Fruit fly (Drosophila melanogaster) whole organism, embryonic: ENCODE data around the gene bin.
A peak's percentile ranks its signal among the peaks of the same experiment; 100 is the strongest.

Source experiments
- Blimp-1 ChIP-seq: fragments of 200-800 bp; sonication (Bioruptor generic); optimal IDR thresholded peaks from 3 replicates; lab custom pipeline; 2018; ENCODE audit warnings: missing biosample characterization, missing genetic modification characterization, mild to moderate bottlenecking, moderate library complexity, missing genetic modification reagents
- CG10565 ChIP-seq: fragments of 200-800 bp; sonication (Bioruptor generic); optimal IDR thresholded peaks from 3 replicates; lab custom pipeline; 2016; ENCODE audit warnings: missing biosample characterization, mild to moderate bottlenecking, missing genetic modification characterization
- CG10959 ChIP-seq: fragments of 200-800 bp; sonication (Bioruptor generic); IDR thresholded peaks from 2 replicates; pipeline ENCODE4 v1.3.6; 2022; ENCODE audit warnings: missing biosample characterization, missing genetic modification characterization
- CG11723 ChIP-seq: fragments of 200-800 bp; sonication (Bioruptor generic); optimal IDR thresholded peaks from 2 replicates; lab custom pipeline; 2017; ENCODE audit warnings: missing biosample characterization, mild to moderate bottlenecking, missing genetic modification characterization
- CG12104 ChIP-seq: fragments of 200-800 bp; sonication (Bioruptor generic); optimal IDR thresholded peaks from 3 replicates; lab custom pipeline; 2016; ENCODE audit warnings: missing biosample characterization, missing genetic modification characterization
- CG1603 ChIP-seq: fragments of 200-800 bp; sonication (Bioruptor generic); optimal IDR thresholded peaks from 2 replicates; lab custom pipeline; 2019; ENCODE audit warnings: missing biosample characterization, mild to moderate bottlenecking, missing genetic modification characterization, moderate library complexity
- CG17186 ChIP-seq: fragments of 200-800 bp; sonication (Bioruptor generic); optimal IDR thresholded peaks from 3 replicates; lab custom pipeline; 2017; ENCODE audit warnings: missing biosample characterization, missing genetic modification reagents, missing genetic modification characterization
- CG17385 ChIP-seq: fragments of 200-800 bp; sonication (Bioruptor generic); optimal IDR thresholded peaks from 3 replicates; lab custom pipeline; 2018; ENCODE audit warnings: missing biosample characterization, mild to moderate bottlenecking, missing genetic modification characterization
- CG17912 ChIP-seq: fragments of 200-800 bp; sonication (Bioruptor generic); optimal IDR thresholded peaks from 2 replicates; lab custom pipeline; 2018; ENCODE audit warnings: missing biosample characterization, mild to moderate bottlenecking, missing genetic modification characterization
- CG2712 ChIP-seq: fragments of 200-800 bp; optimal IDR thresholded peaks from 3 replicates; lab custom pipeline; 2019; ENCODE audit warnings: missing biosample characterization, mild to moderate bottlenecking, missing genetic modification characterization, moderate library complexity
- CG3995 ChIP-seq: fragments of 200-800 bp; sonication (Bioruptor generic); optimal IDR thresholded peaks from 3 replicates; lab custom pipeline; 2016; ENCODE audit warnings: missing biosample characterization, missing genetic modification characterization
- CG4328 ChIP-seq: fragments of 200-800 bp; sonication (Bioruptor generic); optimal IDR thresholded peaks from 3 replicates; lab custom pipeline; 2017; ENCODE audit warnings: missing biosample characterization, missing genetic modification reagents, missing genetic modification characterization
- CG4360 ChIP-seq: fragments of 200-800 bp; sonication (Bioruptor generic); IDR thresholded peaks from 2 replicates; pipeline ENCODE4 v1.3.6; 2022; ENCODE audit warnings: missing biosample characterization, missing genetic modification characterization
- CG6689 ChIP-seq: fragments of 200-800 bp; sonication (Bioruptor generic); IDR thresholded peaks from 2 replicates; pipeline ENCODE4 v1.3.6; 2022; ENCODE audit warnings: missing biosample characterization, missing genetic modification characterization
- CG7357 ChIP-seq: fragments of 200-800 bp; sonication (Bioruptor generic); IDR thresholded peaks from 3 replicates; pipeline ENCODE4 v1.3.6; 2022; ENCODE audit warnings: missing biosample characterization, missing genetic modification characterization
- CG9727 ChIP-seq: fragments of 200-800 bp; sonication (Bioruptor generic); optimal IDR thresholded peaks from 3 replicates; lab custom pipeline; 2017; ENCODE audit warnings: missing biosample characterization, mild to moderate bottlenecking, missing genetic modification characterization
- CHES-1-like ChIP-seq: fragments of 200-800 bp; sonication (Bioruptor generic); optimal IDR thresholded peaks from 2 replicates; lab custom pipeline; 2016; ENCODE audit warnings: missing biosample characterization, missing genetic modification characterization
- Chrac-16 ChIP-seq: fragments of 200-800 bp; sonication (Bioruptor generic); optimal IDR thresholded peaks from 3 replicates; lab custom pipeline; 2016; ENCODE audit warnings: missing biosample characterization, missing genetic modification characterization
- CkIIα-i1 ChIP-seq: fragments of 200-800 bp; sonication (Bioruptor generic); IDR thresholded peaks from 2 replicates; pipeline ENCODE4 v1.3.6; 2022; ENCODE audit warnings: missing biosample characterization, missing genetic modification characterization
- Deaf1 ChIP-seq: fragments of 200-800 bp; optimal IDR thresholded peaks from 3 replicates; lab custom pipeline; 2019; ENCODE audit warnings: missing biosample characterization, mild to moderate bottlenecking, missing genetic modification characterization, moderate library complexity
- Dfd ChIP-seq, 2 experiments: fragments of >200 bp; optimal IDR thresholded peaks; 2 replicates each; lab custom pipeline; 2017; ENCODE audit warnings: missing biosample characterization in 2 of 2, missing genetic modification characterization in 2 of 2
- Dll ChIP-seq: fragments of 200-800 bp; sonication (Bioruptor generic); IDR thresholded peaks from 4 replicates; pipeline ENCODE4 v1.3.6; 2022; ENCODE audit warnings: missing biosample characterization, missing genetic modification characterization; ENCODE audit not compliant: partially characterized antibody
- Dp ChIP-seq: fragments of 200-800 bp; sonication (Bioruptor generic); optimal IDR thresholded peaks from 2 replicates; lab custom pipeline; 2018; ENCODE audit warnings: missing biosample characterization, mild to moderate bottlenecking, missing genetic modification characterization, moderate library complexity
- Drgx ChIP-seq: fragments of 200-800 bp; sonication (Bioruptor generic); IDR thresholded peaks from 2 replicates; pipeline ENCODE4 v1.3.6; 2022; ENCODE audit warnings: missing biosample characterization, missing genetic modification characterization
- Fer2 ChIP-seq: fragments of 200-800 bp; sonication (Bioruptor generic); optimal IDR thresholded peaks from 2 replicates; lab custom pipeline; 2018; ENCODE audit warnings: missing biosample characterization, mild to moderate bottlenecking, missing genetic modification characterization, moderate library complexity
- Fer3 ChIP-seq: fragments of 200-800 bp; sonication (Bioruptor generic); optimal IDR thresholded peaks from 2 replicates; lab custom pipeline; 2018; ENCODE audit warnings: missing biosample characterization, mild to moderate bottlenecking, missing genetic modification characterization, moderate library complexity
- GATAe ChIP-seq: fragments of 200-800 bp; sonication (Bioruptor generic); conservative IDR thresholded peaks from 2 replicates; pipeline ENCODE4 v1.3.6; 2022; ENCODE audit warnings: missing biosample characterization, missing genetic modification characterization
- HmgZ ChIP-seq: fragments of 200-800 bp; sonication (Bioruptor generic); optimal IDR thresholded peaks from 2 replicates; lab custom pipeline; 2018; ENCODE audit warnings: missing biosample characterization, mild to moderate bottlenecking, missing genetic modification characterization
- Hr3 ChIP-seq: fragments of 200-800 bp; sonication (Bioruptor generic); optimal IDR thresholded peaks from 3 replicates; lab custom pipeline; 2016; ENCODE audit warnings: missing biosample characterization, missing genetic modification characterization
- Hr51 ChIP-seq, 2 experiments: fragments of 200-800 bp; sonication (Bioruptor generic); optimal IDR thresholded peaks; 2 replicates in 1 of 2; 3 replicates in 1 of 2; lab custom pipeline; 2016 to 2018; ENCODE audit warnings: missing biosample characterization in 2 of 2, missing genetic modification characterization in 2 of 2, mild to moderate bottlenecking in 1 of 2, moderate library complexity in 1 of 2
- Hr78 ChIP-seq, 2 experiments: fragments of 200-800 bp in 1 of 2; fragments of >200 bp in 1 of 2; sonication (Bioruptor generic) in 1 of 2; optimal IDR thresholded peaks; 2 replicates each; lab custom pipeline; 2017 to 2019; ENCODE audit warnings: missing biosample characterization in 2 of 2, missing genetic modification characterization in 2 of 2, mild to moderate bottlenecking in 1 of 2, moderate library complexity in 1 of 2
- Mes4 ChIP-seq: fragments of 200-800 bp; sonication (Bioruptor generic); optimal IDR thresholded peaks from 2 replicates; lab custom pipeline; 2016; ENCODE audit warnings: missing biosample characterization, missing genetic modification characterization
- NK7.1 ChIP-seq: fragments of 200-800 bp; sonication (Bioruptor generic); optimal IDR thresholded peaks from 3 replicates; lab custom pipeline; 2016; ENCODE audit warnings: missing biosample characterization, missing genetic modification characterization
- Optix ChIP-seq: fragments of 200-800 bp; sonication (Bioruptor generic); IDR thresholded peaks from 3 replicates; pipeline ENCODE4 v1.3.6; 2022; ENCODE audit warnings: missing biosample characterization, missing genetic modification characterization
- Stat92E ChIP-seq, 3 experiments: fragments of >200 bp in 2 of 3; fragments of 200-800 bp in 1 of 3; sonication (Bioruptor generic) in 1 of 3; optimal IDR thresholded peaks; 2 replicates each; lab custom pipeline; 2017 to 2019; ENCODE audit warnings: missing biosample characterization in 3 of 3, missing genetic modification characterization in 3 of 3, mild to moderate bottlenecking in 1 of 3, moderate library complexity in 1 of 3
- Trl ChIP-seq, 3 experiments: fragments of >200 bp in 2 of 3; fragments of 200-800 bp in 1 of 3; sonication (Bioruptor generic) in 1 of 3; optimal IDR thresholded peaks; 2 replicates in 1 of 3; 3 replicates in 2 of 3; lab custom pipeline; 2016 to 2017; ENCODE audit warnings: missing biosample characterization in 1 of 3, missing genetic modification characterization in 1 of 3
- ab ChIP-seq: fragments of 200-800 bp; sonication (Bioruptor generic); optimal IDR thresholded peaks from 2 replicates; lab custom pipeline; 2016; ENCODE audit warnings: missing biosample characterization, missing genetic modification characterization
- amos ChIP-seq: fragments of 200-800 bp; sonication (Bioruptor generic); IDR thresholded peaks from 2 replicates; pipeline ENCODE4 v1.3.6; 2022; ENCODE audit warnings: missing biosample characterization, missing genetic modification characterization; ENCODE audit not compliant: partially characterized antibody
- chif ChIP-seq, 2 experiments: fragments of 200-800 bp; sonication (Bioruptor generic); optimal IDR thresholded peaks; 3 replicates each; lab custom pipeline; 2016; ENCODE audit warnings: missing biosample characterization in 2 of 2, missing genetic modification characterization in 2 of 2
- ems ChIP-seq: fragments of 200-800 bp; sonication (Bioruptor generic); optimal IDR thresholded peaks from 3 replicates; lab custom pipeline; 2016; ENCODE audit warnings: missing biosample characterization, missing genetic modification characterization
- gsb-n ChIP-seq: fragments of 200-800 bp; sonication (Bioruptor generic); optimal IDR thresholded peaks from 3 replicates; lab custom pipeline; 2018; ENCODE audit warnings: missing biosample characterization, mild to moderate bottlenecking, missing genetic modification characterization
- inv ChIP-seq: fragments of 200-800 bp; sonication (Bioruptor generic); IDR thresholded peaks from 2 replicates; pipeline ENCODE4 v1.3.6; 2022; ENCODE audit warnings: missing biosample characterization, missing genetic modification characterization; ENCODE audit not compliant: partially characterized antibody
- lbe ChIP-seq: fragments of 200-800 bp; sonication (Bioruptor generic); optimal IDR thresholded peaks from 2 replicates; lab custom pipeline; 2016; ENCODE audit warnings: missing biosample characterization, mild to moderate bottlenecking, missing genetic modification characterization
- psq ChIP-seq: fragments of 200-800 bp; sonication (Bioruptor generic); optimal IDR thresholded peaks from 2 replicates; lab custom pipeline; 2017; ENCODE audit warnings: missing biosample characterization, missing genetic modification characterization
- pum ChIP-seq: fragments of 200-800 bp; sonication (Bioruptor generic); optimal IDR thresholded peaks from 2 replicates; lab custom pipeline; 2016; ENCODE audit warnings: missing biosample characterization, missing genetic modification characterization
- sc ChIP-seq, 3 experiments: fragments of >200 bp in 2 of 3; fragments of 200-800 bp in 1 of 3; sonication (Bioruptor generic) in 1 of 3; optimal IDR thresholded peaks; 2 replicates in 2 of 3; 3 replicates in 1 of 3; lab custom pipeline; 2017; ENCODE audit warnings: mild to moderate bottlenecking in 1 of 3, missing biosample characterization in 1 of 3, missing genetic modification characterization in 1 of 3, missing genetic modification reagents in 1 of 3
- seq ChIP-seq: fragments of 200-800 bp; sonication (Bioruptor generic); IDR thresholded peaks from 2 replicates; pipeline ENCODE4 v1.3.6; 2022; ENCODE audit warnings: missing biosample characterization, missing genetic modification characterization
- slou ChIP-seq: fragments of 200-800 bp; sonication (Bioruptor generic); optimal IDR thresholded peaks from 3 replicates; lab custom pipeline; 2016; ENCODE audit warnings: missing biosample characterization, missing genetic modification characterization
- stwl ChIP-seq: fragments of 200-800 bp; sonication (Bioruptor generic); optimal IDR thresholded peaks from 3 replicates; lab custom pipeline; 2018; ENCODE audit warnings: missing biosample characterization, mild to moderate bottlenecking, missing genetic modification characterization, moderate library complexity

The bin gene

DNA sequence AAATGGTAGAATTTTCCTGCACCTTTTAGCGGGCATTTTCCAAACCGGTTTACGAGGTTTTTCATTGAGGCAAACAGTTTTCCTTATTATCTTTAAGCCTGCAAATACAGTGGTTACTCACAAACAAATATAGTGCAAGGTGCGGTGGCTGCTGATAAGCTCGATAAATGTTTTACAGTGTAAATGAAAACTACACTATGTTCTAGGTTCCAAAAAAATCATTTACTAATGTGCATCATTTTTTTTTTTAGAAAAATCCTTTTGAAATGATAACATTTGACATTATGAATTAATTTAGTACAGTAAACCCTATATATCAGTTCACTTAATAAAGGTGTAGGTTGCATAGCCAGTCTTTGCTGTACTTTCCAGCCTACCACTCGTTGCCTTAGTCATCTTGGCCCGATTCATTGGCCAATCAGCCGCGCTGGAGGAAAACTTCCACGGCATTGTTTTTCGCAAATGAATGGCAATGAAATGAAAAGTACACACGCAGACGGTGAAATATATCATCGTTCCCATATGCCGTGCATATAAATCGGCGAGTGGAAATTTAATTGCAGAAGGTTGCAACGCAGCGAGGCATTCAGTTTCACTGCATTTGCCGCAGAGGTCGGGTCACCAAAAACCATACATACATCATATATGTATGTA, 12.3 kb upstream of the bin start (continued):
- TF ChIP-seq CG17385 (GFP tag; lab: Kevin White, UChicago) (no peak), lbe (GFP tag; lab: Kevin White, UChicago) (no peak), stwl (tag; lab: Kevin White, UChicago) (no peak), slou (GFP tag; lab: Kevin White, UChicago) (no peak), NK7.1 (GFP tag; lab: Kevin White, UChicago) (no peak), Fer2 (tag; lab: Kevin White, UChicago) (no peak), CG6689 (GFP tag; lab: Robert Waterston, UW) (peak; percentile 27; the same call in 1 of the 2 replicates), gsb-n (tag; lab: Kevin White, UChicago) (no peak), Drgx (peak; percentile 68), Optix (GFP tag; lab: Robert Waterston, UW) (no peak), Hr3 (no peak), Chrac-16 (GFP tag; lab: Kevin White, UChicago) (peak; percentile 31), Hr78 (GFP tag; optimal IDR thresholded peaks at IDR 0.05; lab: Kevin White, UChicago) (peak in 1 of 2 experiments; percentile 12), chif (GFP tag; optimal IDR thresholded peaks at IDR 0.05; lab: Kevin White, UChicago) (no peak), CHES-1-like (no peak), CG17912 (GFP tag; lab: Kevin White, UChicago) (no peak), pum (GFP tag; lab: Kevin White, UChicago) (no peak), inv (GFP tag; lab: Robert Waterston, UW) (no peak), amos (GFP tag; lab: Robert Waterston, UW) (no peak), CG11723 (no peak), CG4328 (GFP tag; lab: Kevin White, UChicago) (no peak), seq (GFP tag; lab: Robert Waterston, UW) (no peak), ab (GFP tag; lab: Kevin White, UChicago) (no peak), CG7357 (GFP tag; lab: Robert Waterston, UW) (no peak), CG2712 (tag; lab: Kevin White, UChicago) (peak; percentile 28), Hr51 (GFP tag; optimal IDR thresholded peaks at IDR 0.05; lab: Kevin White, UChicago) (peak in 1 of 2 experiments; percentile 20), CG17186 (GFP tag; lab: Kevin White, UChicago) (no peak), CG4360 (GFP tag; lab: Robert Waterston, UW) (no peak), Trl (optimal IDR thresholded peaks at IDR 0.05; lab: Kevin White, UChicago) (no peak), Trl (GFP tag; optimal IDR thresholded peaks at IDR 0.05; lab: Kevin White, UChicago) (no peak), HmgZ (tag; lab: Kevin White, UChicago) (no peak), Dp (no peak), CG3995 (GFP tag; lab: Kevin White, UChicago) (no peak), Fer3 (no peak), GATAe (GFP tag; lab: Robert Waterston, UW) (no peak), Mes4 (GFP tag; lab: Kevin White, UChicago) (no peak), CG9727 (GFP tag; lab: Kevin White, UChicago) (no peak), Dll (GFP tag; lab: Robert Waterston, UW) (no peak), CkIIα-i1 (GFP tag; lab: Robert Waterston, UW) (no peak), CG12104 (no peak), ems (GFP tag; lab: Kevin White, UChicago) (no peak), sc (optimal IDR thresholded peaks at IDR 0.05; lab: Kevin White, UChicago) (no peak), sc (GFP tag; optimal IDR thresholded peaks at IDR 0.05; lab: Kevin White, UChicago) (no peak), Blimp-1 (no peak), CG1603 (tag; lab: Kevin White, UChicago) (no peak), Dfd (GFP tag; optimal IDR thresholded peaks at IDR 0.05; lab: Kevin White, UChicago) (no peak), psq (GFP tag; lab: Kevin White, UChicago) (no peak), Stat92E (GFP tag; optimal IDR thresholded peaks at IDR 0.05; lab: Kevin White, UChicago) (no peak), Deaf1 (tag; lab: Kevin White, UChicago) (no peak), CG10565 (GFP tag; lab: Kevin White, UChicago) (no peak), CG10959 (GFP tag; lab: Robert Waterston, UW) (no peak)
